Worm (Caenorhabditis elegans): Measurements from ENCODE around the gene srh-296.

srh-296 gene

ce11 chrV:17859065-17859464 lies 48.9 kb downstream of the srh-296 start:
- TF ChIP-seq snpc-4 (tag; optimal IDR thresholded peaks at IDR 0.05) = no peak
- no peak for TF ChIP-seq ceh-39 (tag; optimal IDR thresholded peaks at IDR 0.05)
- no peak for TF ChIP-seq elt-3 (tag; optimal IDR thresholded peaks at IDR 0.05)
- TF ChIP-seq unc-62 (GFP tag; optimal IDR thresholded peaks at IDR 0.05) = no peak
- no peak for TF ChIP-seq lin-13 (tag; optimal IDR thresholded peaks at IDR 0.05)
- TF ChIP-seq cnd-1 (tag; optimal IDR thresholded peaks at IDR 0.05) = no peak
- no peak for TF ChIP-seq drap-1 (GFP tag; optimal IDR thresholded peaks at IDR 0.05)
- TF ChIP-seq ces-1 (GFP tag; optimal IDR thresholded peaks at IDR 0.05) = no peak
- TF ChIP-seq nhr-237 (tag; optimal IDR thresholded peaks at IDR 0.05) = no peak
- TF ChIP-seq sptf-1 (tag; optimal IDR thresholded peaks at IDR 0.05) = no peak

- TF ChIP-seq unc-39 (tag; optimal IDR thresholded peaks at IDR 0.05) (no peak), ceh-43 (GFP tag; optimal IDR thresholded peaks at IDR 0.05) (no peak), pha-4 (tag; optimal IDR thresholded peaks at IDR 0.05) (no peak), ceh-39 (tag; optimal IDR thresholded peaks at IDR 0.05) (no peak), mep-1 (tag; optimal IDR thresholded peaks at IDR 0.05) (no peak)
Observed at ce11 chrV:17859519-17859918, 49.4 kb downstream of the srh-296 start.
